Fruit fly (Drosophila melanogaster): ENCODE measurements around the gene CG1637.
A peak's percentile ranks its signal among the peaks of the same experiment; 100 is the strongest.

Gene CG1637

DNA sequence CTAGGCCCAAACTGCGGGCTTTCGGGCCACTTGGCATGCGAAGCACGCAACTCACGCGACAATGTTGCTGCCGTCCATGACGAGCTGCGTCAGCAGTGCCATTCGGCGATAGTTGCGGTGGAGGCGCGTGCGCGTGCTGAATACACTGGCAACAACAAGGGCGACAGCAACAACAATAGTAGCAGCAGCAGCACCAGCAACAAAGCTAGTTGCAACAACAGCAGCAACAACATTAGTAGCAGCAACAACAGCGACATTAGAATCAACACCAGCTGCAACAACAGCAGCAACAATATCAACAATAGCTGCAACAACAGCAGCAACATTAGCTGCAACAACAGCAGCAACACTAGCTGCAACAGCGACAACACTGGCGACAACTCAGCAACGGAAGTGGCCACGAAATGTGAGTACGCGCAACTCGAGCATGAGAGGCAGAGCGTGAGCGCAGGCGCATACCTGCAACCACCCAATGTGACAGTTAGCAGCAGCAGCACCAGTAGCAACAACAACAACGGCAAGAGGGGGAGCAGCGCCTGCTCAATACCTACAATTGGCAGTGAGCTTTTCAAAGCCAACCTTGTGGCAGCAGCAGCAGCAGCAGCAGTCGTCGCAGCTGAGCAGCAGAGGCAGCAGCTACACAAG, 28.7 kb upstream of the CG1637 start (continued):
- TF ChIP-seq Hey (tag; optimal IDR thresholded peaks at IDR 0.05) (no peak), CG9932 (GFP tag; IDR thresholded peaks at IDR 0.05) (0 out of 2 replicates have a peak, but pooled peaks have one; percentile 16), Med (GFP tag) (peak; percentile 26), Tbp (GFP tag; optimal IDR thresholded peaks at IDR 0.05) (no peak), CG12236 (GFP tag; optimal IDR thresholded peaks at IDR 0.05) (no peak), tap (tag; optimal IDR thresholded peaks at IDR 0.05) (no peak), unc-4 (GFP tag; IDR thresholded peaks at IDR 0.05; ENCODE audit: partially characterized antibody) (peak; percentile 54; the same call in 1 of the 2 replicates), exex (tag; optimal IDR thresholded peaks at IDR 0.05) (no peak), fd64A (GFP tag; optimal IDR thresholded peaks at IDR 0.05) (no peak), Sry-β (GFP tag; optimal IDR thresholded peaks at IDR 0.05) (peak; percentile 55), pzg (GFP tag; optimal IDR thresholded peaks at IDR 0.05) (peak; percentile 1), Hsf (GFP tag; optimal IDR thresholded peaks at IDR 0.05) (no peak), inv (GFP tag; IDR thresholded peaks at IDR 0.05; ENCODE audit: partially characterized antibody) (peak; percentile 14; the same call in 1 of the 2 replicates), CG1529 (GFP tag; optimal IDR thresholded peaks at IDR 0.05) (no peak), Taf1 (GFP tag; IDR thresholded peaks at IDR 0.05) (no peak), Sox100B (GFP tag; optimal IDR thresholded peaks at IDR 0.05) (no peak), CG9817 (tag; optimal IDR thresholded peaks at IDR 0.05) (no peak), Side (GFP tag; optimal IDR thresholded peaks at IDR 0.05) (no peak), Drgx (GFP tag; IDR thresholded peaks at IDR 0.05) (no peak), CG10543 (GFP tag; optimal IDR thresholded peaks at IDR 0.05) (peak; percentile 40), danr (GFP tag; IDR thresholded peaks at IDR 0.05) (no peak), CG4854 (GFP tag; optimal IDR thresholded peaks at IDR 0.05) (no peak), Asciz (GFP tag; optimal IDR thresholded peaks at IDR 0.05) (no peak), bbx (GFP tag; IDR thresholded peaks at IDR 0.05; ENCODE audit: partially characterized antibody) (peak; percentile 18; the same call in 1 of the 2 replicates), CG32532 (GFP tag; IDR thresholded peaks at IDR 0.05) (no peak), CG18476 (GFP tag; optimal IDR thresholded peaks at IDR 0.05) (no peak), eve (GFP tag; optimal IDR thresholded peaks at IDR 0.05) (no peak), CG11456 (GFP tag; IDR thresholded peaks at IDR 0.05) (no peak), hbn (GFP tag; IDR thresholded peaks at IDR 0.05; ENCODE audit: partially characterized antibody) (peak; percentile 18; the same call in 1 of the 2 replicates), CG4360 (GFP tag; IDR thresholded peaks at IDR 0.05) (peak; percentile 67), rib (GFP tag; IDR thresholded peaks at IDR 0.05) (no peak), ewg (GFP tag; optimal IDR thresholded peaks at IDR 0.05) (peak; percentile 99), Vsx1 (GFP tag; optimal IDR thresholded peaks at IDR 0.05) (no peak), CG14860 (GFP tag; IDR thresholded peaks at IDR 0.05; ENCODE audit: partially characterized antibody) (0 out of 3 replicates have a peak, but pooled peaks have one; percentile 16), CG17328 (GFP tag; IDR thresholded peaks at IDR 0.05) (no peak), CG1233 (GFP tag; optimal IDR thresholded peaks at IDR 0.05) (no peak), CG11504 (tag; optimal IDR thresholded peaks at IDR 0.05) (peak; percentile 92), Dll (GFP tag; IDR thresholded peaks at IDR 0.05; ENCODE audit: partially characterized antibody) (0 out of 4 replicates have a peak, but pooled peaks have one; percentile 35), PHDP (tag; optimal IDR thresholded peaks at IDR 0.05) (no peak), Hr3 (GFP tag; optimal IDR thresholded peaks at IDR 0.05) (no peak), CG8924 (tag; optimal IDR thresholded peaks at IDR 0.05) (no peak), her (GFP tag; optimal IDR thresholded peaks at IDR 0.05) (no peak), sisA (GFP tag; IDR thresholded peaks at IDR 0.05) (no peak), run (tag; optimal IDR thresholded peaks at IDR 0.05) (no peak), CG12104 (GFP tag; optimal IDR thresholded peaks at IDR 0.05) (no peak), schlank (tag; optimal IDR thresholded peaks at IDR 0.05) (no peak), bab2 (GFP tag; optimal IDR thresholded peaks at IDR 0.05) (no peak), Scr (GFP tag; IDR thresholded peaks at IDR 0.05; ENCODE audit: partially characterized antibody) (peak; percentile 44; the same call in 1 of the 2 replicates), CG34376 (GFP tag; optimal IDR thresholded peaks at IDR 0.05) (peak; percentile 15)

All from whole organism, embryonic.